Worm (Caenorhabditis elegans): ENCODE data around the gene lir-2.

ce11 chrII:7630052-7630451 lies 37.0 kb upstream of the lir-2 start:
- no peak for TF ChIP-seq nhr-12 (tag; optimal IDR thresholded peaks at IDR 0.05)
- no peak for TF ChIP-seq nhr-25 (tag; optimal IDR thresholded peaks at IDR 0.05)
- TF ChIP-seq elt-2 (tag; optimal IDR thresholded peaks at IDR 0.05), result no peak
- no peak for TF ChIP-seq mdl-1 (tag; optimal IDR thresholded peaks at IDR 0.05)
- TF ChIP-seq elt-3 (tag; optimal IDR thresholded peaks at IDR 0.05), result no peak
- no peak for TF ChIP-seq pqm-1 (tag; optimal IDR thresholded peaks at IDR 0.05)
- no peak for TF ChIP-seq unc-62 (GFP tag; optimal IDR thresholded peaks at IDR 0.05)
- TF ChIP-seq nhr-237 (tag; optimal IDR thresholded peaks at IDR 0.05), result no peak
- TF ChIP-seq nhr-23 (tag; optimal IDR thresholded peaks at IDR 0.05), result no peak
- TF ChIP-seq fkh-10 (GFP tag; optimal IDR thresholded peaks at IDR 0.05), result no peak
- TF ChIP-seq hmg-11 (tag; optimal IDR thresholded peaks at IDR 0.05), result no peak
- TF ChIP-seq elt-1 (tag; optimal IDR thresholded peaks at IDR 0.05), result no peak
- TF ChIP-seq egl-27 (tag; optimal IDR thresholded peaks at IDR 0.05), result no peak
- no peak for TF ChIP-seq tbx-2 (tag; optimal IDR thresholded peaks at IDR 0.05)

All from whole organism, L3 larva.